Worm (Caenorhabditis elegans): ENCODE data around the gene dlc-4.

The dlc-4 gene

DNA sequence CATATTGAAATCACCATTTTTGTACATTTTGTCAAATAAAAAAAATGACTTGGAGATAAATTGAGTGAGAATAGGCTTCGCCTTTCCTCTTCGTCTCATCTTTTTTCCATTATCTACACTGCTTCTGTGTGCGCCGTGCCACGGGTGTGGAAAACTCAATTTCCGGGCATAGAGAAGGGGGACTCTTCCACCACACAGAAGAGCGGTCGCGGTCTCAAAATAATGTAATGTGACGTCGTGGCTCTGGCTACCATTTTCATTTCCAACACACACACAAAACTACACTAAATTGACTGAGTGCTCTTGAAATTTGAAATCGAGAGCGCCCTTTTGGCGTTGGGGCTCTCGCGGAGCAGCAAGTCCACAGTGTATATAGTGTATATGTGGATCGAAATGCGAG lies 50.9 kb downstream of the dlc-4 start:
- TF ChIP-seq tbx-2 (tag; optimal IDR thresholded peaks at IDR 0.05) (no peak), sea-2 (GFP tag; optimal IDR thresholded peaks at IDR 0.05) (no peak), ztf-11 (tag; optimal IDR thresholded peaks at IDR 0.05) (no peak), nhr-11 (tag; optimal IDR thresholded peaks at IDR 0.05) (no peak), nhr-23 (tag; optimal IDR thresholded peaks at IDR 0.05) (no peak)

All from whole organism, L3 larva.